Fruit fly (Drosophila melanogaster) whole organism, embryonic: ENCODE results near the gene CG13012.

Source experiments
- Bgb ChIP-seq: fragments of 200-800 bp; sonication (Bioruptor generic); IDR thresholded peaks from 2 replicates; pipeline ENCODE4 v1.3.6; 2022; ENCODE audit warnings: missing biosample characterization, missing genetic modification characterization; ENCODE audit not compliant: partially characterized antibody
- CG10366 ChIP-seq: fragments of 200-800 bp; sonication (Bioruptor generic); IDR thresholded peaks from 2 replicates; pipeline ENCODE4 v1.3.6; 2022; ENCODE audit warnings: missing biosample characterization, missing genetic modification characterization
- CG11695 ChIP-seq: fragments of 200-800 bp; sonication (Bioruptor generic); IDR thresholded peaks from 3 replicates; pipeline ENCODE4 v1.3.6; 2022; ENCODE audit warnings: missing biosample characterization, missing genetic modification characterization
- CG12071 ChIP-seq: fragments of 200-800 bp; sonication (Bioruptor generic); optimal IDR thresholded peaks from 3 replicates; lab custom pipeline; 2018; ENCODE audit warnings: missing biosample characterization, mild to moderate bottlenecking, missing genetic modification characterization
- CG13123 ChIP-seq: fragments of 200-800 bp; sonication (Bioruptor generic); optimal IDR thresholded peaks from 2 replicates; lab custom pipeline; 2016; ENCODE audit warnings: missing biosample characterization, missing genetic modification characterization
- CG14710 ChIP-seq: fragments of 200-800 bp; sonication (Bioruptor generic); optimal IDR thresholded peaks from 3 replicates; lab custom pipeline; 2019; ENCODE audit warnings: missing biosample characterization, mild to moderate bottlenecking, missing genetic modification characterization, moderate library complexity
- CG16813 ChIP-seq: fragments of 200-800 bp; sonication (Bioruptor generic); IDR thresholded peaks from 3 replicates; pipeline ENCODE4 v1.3.6; 2022; ENCODE audit warnings: missing biosample characterization, missing genetic modification characterization; ENCODE audit not compliant: partially characterized antibody
- CG18599 ChIP-seq: fragments of 200-800 bp; sonication (Bioruptor generic); optimal IDR thresholded peaks from 3 replicates; lab custom pipeline; 2017; ENCODE audit warnings: missing biosample characterization, missing genetic modification characterization, mild to moderate bottlenecking, moderate library complexity, missing genetic modification reagents
- CG18619 ChIP-seq: fragments of 200-800 bp; sonication (Bioruptor generic); optimal IDR thresholded peaks from 3 replicates; lab custom pipeline; 2017; ENCODE audit warnings: missing biosample characterization, mild to moderate bottlenecking, missing genetic modification characterization
- CG18764 ChIP-seq: fragments of 200-800 bp; sonication (Bioruptor generic); optimal IDR thresholded peaks from 3 replicates; lab custom pipeline; 2016; ENCODE audit warnings: missing biosample characterization, missing genetic modification characterization
- CG2120 ChIP-seq: fragments of 200-800 bp; sonication (Bioruptor generic); optimal IDR thresholded peaks from 3 replicates; lab custom pipeline; 2016; ENCODE audit warnings: missing biosample characterization, missing genetic modification characterization
- CG2678 ChIP-seq: fragments of 200-800 bp; sonication (Bioruptor generic); optimal IDR thresholded peaks from 3 replicates; lab custom pipeline; 2019; ENCODE audit warnings: missing biosample characterization, mild to moderate bottlenecking, missing genetic modification characterization, moderate library complexity
- CG31441 ChIP-seq: fragments of 200-800 bp; sonication (Bioruptor generic); IDR thresholded peaks from 2 replicates; pipeline ENCODE4 v1.3.6; 2022; ENCODE audit warnings: missing biosample characterization, missing genetic modification characterization
- CG3407 ChIP-seq: fragments of 200-800 bp; sonication (Bioruptor generic); optimal IDR thresholded peaks from 2 replicates; lab custom pipeline; 2018; ENCODE audit warnings: missing biosample characterization, mild to moderate bottlenecking, missing genetic modification characterization
- CG3847 ChIP-seq: fragments of 200-800 bp; sonication (Bioruptor generic); IDR thresholded peaks from 2 replicates; pipeline ENCODE4 v1.3.6; 2022; ENCODE audit warnings: missing biosample characterization, missing genetic modification characterization
- CG42726 ChIP-seq: fragments of 200-800 bp; sonication (Bioruptor generic); IDR thresholded peaks from 2 replicates; pipeline ENCODE4 v1.3.6; 2022; ENCODE audit warnings: missing biosample characterization, missing genetic modification characterization; ENCODE audit not compliant: partially characterized antibody
- CG4617 ChIP-seq: fragments of 200-800 bp; sonication (Bioruptor generic); optimal IDR thresholded peaks from 3 replicates; lab custom pipeline; 2016; ENCODE audit warnings: missing biosample characterization, missing genetic modification characterization, borderline replicate concordance
- CG6175 ChIP-seq: fragments of 200-800 bp; sonication (Bioruptor generic); IDR thresholded peaks from 3 replicates; pipeline ENCODE4 v1.3.6; 2022; ENCODE audit warnings: missing biosample characterization, missing genetic modification characterization
- CG6272 ChIP-seq: fragments of 200-800 bp; sonication (Bioruptor generic); IDR thresholded peaks from 2 replicates; pipeline ENCODE4 v1.3.6; 2022; ENCODE audit warnings: missing biosample characterization, missing genetic modification characterization
- CG9876 ChIP-seq: fragments of 200-800 bp; sonication (Bioruptor generic); optimal IDR thresholded peaks from 2 replicates; lab custom pipeline; 2016; ENCODE audit warnings: missing biosample characterization, missing genetic modification characterization
- Deaf1 ChIP-seq: fragments of 200-800 bp; optimal IDR thresholded peaks from 3 replicates; lab custom pipeline; 2019; ENCODE audit warnings: missing biosample characterization, mild to moderate bottlenecking, missing genetic modification characterization, moderate library complexity
- Dp ChIP-seq: fragments of 200-800 bp; sonication (Bioruptor generic); optimal IDR thresholded peaks from 2 replicates; lab custom pipeline; 2018; ENCODE audit warnings: missing biosample characterization, mild to moderate bottlenecking, missing genetic modification characterization, moderate library complexity
- Elba2 ChIP-seq: fragments of 200-800 bp; sonication (Bioruptor generic); optimal IDR thresholded peaks from 3 replicates; lab custom pipeline; 2016; ENCODE audit warnings: missing biosample characterization, missing genetic modification characterization
- Fer3 ChIP-seq: fragments of 200-800 bp; sonication (Bioruptor generic); optimal IDR thresholded peaks from 2 replicates; lab custom pipeline; 2018; ENCODE audit warnings: missing biosample characterization, mild to moderate bottlenecking, missing genetic modification characterization, moderate library complexity
- Gug ChIP-seq: fragments of 200-800 bp; sonication (Bioruptor generic); IDR thresholded peaks from 4 replicates; pipeline ENCODE4 v1.3.6; 2022; ENCODE audit warnings: missing biosample characterization, missing genetic modification characterization
- Myb ChIP-seq: fragments of 200-800 bp; sonication (Bioruptor generic); optimal IDR thresholded peaks from 2 replicates; lab custom pipeline; 2016; ENCODE audit warnings: missing biosample characterization, missing genetic modification characterization
- Scr ChIP-seq: fragments of 200-800 bp; sonication (Bioruptor generic); IDR thresholded peaks from 2 replicates; pipeline ENCODE4 v1.3.6; 2022; ENCODE audit warnings: missing biosample characterization, missing genetic modification characterization; ENCODE audit not compliant: partially characterized antibody
- Stat92E ChIP-seq, 3 experiments: fragments of >200 bp in 2 of 3; fragments of 200-800 bp in 1 of 3; sonication (Bioruptor generic) in 1 of 3; optimal IDR thresholded peaks; 2 replicates each; lab custom pipeline; 2017 to 2019; ENCODE audit warnings: missing biosample characterization in 3 of 3, missing genetic modification characterization in 3 of 3, mild to moderate bottlenecking in 1 of 3, moderate library complexity in 1 of 3
- abd-A ChIP-seq: fragments of 200-800 bp; sonication (Bioruptor generic); optimal IDR thresholded peaks from 3 replicates; lab custom pipeline; 2019; ENCODE audit warnings: missing biosample characterization, mild to moderate bottlenecking, missing genetic modification characterization, moderate library complexity
- bab2 ChIP-seq: fragments of 200-800 bp; sonication (Bioruptor generic); optimal IDR thresholded peaks from 2 replicates; lab custom pipeline; 2016; ENCODE audit warnings: missing biosample characterization, missing genetic modification characterization
- chinmo ChIP-seq: fragments of 200-800 bp; sonication (Bioruptor generic); IDR thresholded peaks from 4 replicates; pipeline ENCODE4 v1.3.6; 2022; ENCODE audit warnings: missing biosample characterization, missing genetic modification characterization; ENCODE audit not compliant: partially characterized antibody
- ci ChIP-seq: fragments of 200-800 bp; sonication (Bioruptor generic); IDR thresholded peaks from 3 replicates; pipeline ENCODE4 v1.3.6; 2022; ENCODE audit warnings: missing biosample characterization, missing genetic modification characterization
- ems ChIP-seq: fragments of 200-800 bp; sonication (Bioruptor generic); optimal IDR thresholded peaks from 3 replicates; lab custom pipeline; 2016; ENCODE audit warnings: missing biosample characterization, missing genetic modification characterization
- eve ChIP-seq, 2 experiments: fragments of >200 bp; optimal IDR thresholded peaks; 2 replicates each; lab custom pipeline; 2017; ENCODE audit warnings: missing biosample characterization in 2 of 2, missing genetic modification characterization in 2 of 2
- fd64A ChIP-seq: fragments of 200-800 bp; sonication (Bioruptor generic); optimal IDR thresholded peaks from 3 replicates; lab custom pipeline; 2018; ENCODE audit warnings: missing biosample characterization, mild to moderate bottlenecking, missing genetic modification characterization
- gcm2 ChIP-seq: fragments of 200-800 bp; sonication (Bioruptor generic); optimal IDR thresholded peaks from 2 replicates; lab custom pipeline; 2016; ENCODE audit warnings: missing biosample characterization, missing genetic modification characterization
- grn ChIP-seq: fragments of 200-800 bp; sonication (Bioruptor generic); optimal IDR thresholded peaks from 3 replicates; lab custom pipeline; 2017; ENCODE audit warnings: missing biosample characterization, missing genetic modification characterization
- hkb ChIP-seq, 2 experiments: fragments of 200-800 bp in 1 of 2; fragments of >200 bp in 1 of 2; sonication (Bioruptor generic) in 1 of 2; IDR thresholded peaks in 1 of 2; optimal IDR thresholded peaks in 1 of 2; 2 replicates each; pipeline versions ENCODE4 v1.3.6 to Lab custom; 2017 to 2022; ENCODE audit warnings: missing biosample characterization in 1 of 2, missing genetic modification characterization in 1 of 2
- kni ChIP-seq: fragments of 200-800 bp; sonication (Bioruptor generic); optimal IDR thresholded peaks from 3 replicates; lab custom pipeline; 2017; ENCODE audit warnings: mild to moderate bottlenecking, missing biosample characterization, missing genetic modification reagents, missing genetic modification characterization
- lbe ChIP-seq: fragments of 200-800 bp; sonication (Bioruptor generic); optimal IDR thresholded peaks from 2 replicates; lab custom pipeline; 2016; ENCODE audit warnings: missing biosample characterization, mild to moderate bottlenecking, missing genetic modification characterization
- mam ChIP-seq: fragments of 200-800 bp; sonication (Bioruptor generic); optimal IDR thresholded peaks from 3 replicates; lab custom pipeline; 2016; ENCODE audit warnings: missing biosample characterization, missing genetic modification characterization
- nerfin-1 ChIP-seq: fragments of 200-800 bp; sonication (Bioruptor generic); optimal IDR thresholded peaks from 3 replicates; lab custom pipeline; 2019; ENCODE audit warnings: missing biosample characterization, mild to moderate bottlenecking, missing genetic modification characterization, moderate library complexity
- pfk ChIP-seq: fragments of 200-800 bp; sonication (Bioruptor generic); optimal IDR thresholded peaks from 2 replicates; lab custom pipeline; 2018; ENCODE audit warnings: missing biosample characterization, mild to moderate bottlenecking, missing genetic modification characterization, moderate library complexity
- schlank ChIP-seq: fragments of 200-800 bp; sonication (Bioruptor generic); optimal IDR thresholded peaks from 2 replicates; lab custom pipeline; 2018; ENCODE audit warnings: missing biosample characterization, mild to moderate bottlenecking, missing genetic modification characterization
- sqz ChIP-seq: fragments of 200-800 bp; sonication (Bioruptor generic); optimal IDR thresholded peaks from 3 replicates; lab custom pipeline; 2018; ENCODE audit warnings: missing biosample characterization, mild to moderate bottlenecking, missing genetic modification characterization
- tin ChIP-seq: fragments of 200-800 bp; sonication (Bioruptor generic); optimal IDR thresholded peaks from 3 replicates; lab custom pipeline; 2016; ENCODE audit warnings: missing biosample characterization, missing genetic modification characterization
- wdn ChIP-seq: fragments of 200-800 bp; sonication (Bioruptor generic); IDR thresholded peaks from 2 replicates; pipeline ENCODE4 v1.3.6; 2022; ENCODE audit warnings: missing biosample characterization, missing genetic modification characterization
- z ChIP-seq: fragments of 200-800 bp; sonication (Bioruptor generic); IDR thresholded peaks from 3 replicates; pipeline ENCODE4 v1.3.6; 2022; ENCODE audit warnings: missing biosample characterization, missing genetic modification characterization
- zen2 ChIP-seq: fragments of 200-800 bp; sonication (Bioruptor generic); IDR thresholded peaks from 3 replicates; pipeline ENCODE4 v1.3.6; 2022; ENCODE audit warnings: missing biosample characterization, missing genetic modification characterization; ENCODE audit not compliant: partially characterized antibody
- zfh1 ChIP-seq: fragments of 200-800 bp; sonication (Bioruptor generic); IDR thresholded peaks from 3 replicates; pipeline ENCODE4 v1.3.6; 2022; ENCODE audit warnings: missing biosample characterization, missing genetic modification characterization

The CG13012 gene

DNA sequence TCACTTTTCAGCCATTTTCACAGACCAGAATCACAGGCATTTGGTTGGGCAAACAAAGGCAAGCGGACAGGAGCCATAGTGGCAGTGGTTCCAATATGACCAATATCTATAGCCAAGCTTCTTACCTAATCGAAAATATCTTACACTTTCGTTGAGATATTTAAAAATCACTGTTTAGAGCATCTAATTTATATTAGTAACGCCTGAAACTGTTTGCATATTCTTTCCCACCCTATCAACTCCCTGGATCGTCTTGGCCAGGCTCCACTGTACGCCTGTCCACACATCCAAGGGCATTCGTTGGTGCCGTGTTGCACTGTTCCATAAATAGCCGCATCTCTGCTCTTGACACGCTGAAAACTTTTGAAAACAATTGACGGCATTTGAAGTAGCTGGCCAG is 13.9 kb upstream of the CG13012 start (continued):
- TF ChIP-seq CG18764 (GFP tag; lab: Kevin White, UChicago) (no peak), CG3847 (GFP tag; lab: Robert Waterston, UW) (no peak), abd-A (no peak), CG42726 (GFP tag; lab: Robert Waterston, UW) (no peak), tin (GFP tag; lab: Kevin White, UChicago) (no peak), CG4617 (GFP tag; lab: Kevin White, UChicago) (no peak), Fer3 (tag; lab: Kevin White, UChicago) (no peak), Deaf1 (tag; lab: Kevin White, UChicago) (no peak), wdn (no peak), pfk (GFP tag; lab: Kevin White, UChicago) (no peak), eve (GFP tag; optimal IDR thresholded peaks at IDR 0.05; lab: Kevin White, UChicago) (no peak), ci (GFP tag; lab: Robert Waterston, UW) (peak; percentile 57; the same call in 1 of the 3 replicates), CG16813 (no peak), kni (no peak), Gug (GFP tag; lab: Robert Waterston, UW) (peak; percentile 52; the same call in 2 of the 4 replicates), bab2 (GFP tag; lab: Kevin White, UChicago) (no peak), CG6272 (GFP tag; lab: Robert Waterston, UW) (no peak), Bgb (GFP tag; lab: Robert Waterston, UW) (no peak), CG18599 (GFP tag; lab: Kevin White, UChicago) (no peak), Stat92E (GFP tag; optimal IDR thresholded peaks at IDR 0.05; lab: Kevin White, UChicago) (no peak), CG3407 (GFP tag; lab: Kevin White, UChicago) (no peak), CG9876 (GFP tag; lab: Kevin White, UChicago) (no peak), chinmo (GFP tag; lab: Robert Waterston, UW) (no peak), hkb (optimal IDR thresholded peaks at IDR 0.05; lab: Kevin White, UChicago) (no peak), hkb (GFP tag; IDR thresholded peaks at IDR 0.05; lab: Robert Waterston, UW) (0 out of 2 replicates have a peak, but pooled peaks have one; percentile 9), CG13123 (GFP tag; lab: Kevin White, UChicago) (no peak), gcm2 (no peak), Scr (no peak), grn (GFP tag; lab: Kevin White, UChicago) (no peak), sqz (no peak), CG11695 (GFP tag; lab: Robert Waterston, UW) (no peak), schlank (no peak), CG31441 (peak; percentile 13; the same call in 1 of the 2 replicates), CG6175 (GFP tag; lab: Robert Waterston, UW) (no peak), Elba2 (no peak), nerfin-1 (tag; lab: Kevin White, UChicago) (peak; percentile 11), mam (GFP tag; lab: Kevin White, UChicago) (no peak), ems (no peak), z (GFP tag; lab: Robert Waterston, UW) (no peak), CG18619 (GFP tag; lab: Kevin White, UChicago) (no peak), CG2678 (tag; lab: Kevin White, UChicago) (peak; percentile 23), CG10366 (GFP tag; lab: Robert Waterston, UW) (peak; percentile 42), zen2 (GFP tag; lab: Robert Waterston, UW) (no peak), fd64A (GFP tag; lab: Kevin White, UChicago) (no peak), Myb (GFP tag; lab: Kevin White, UChicago) (no peak), Dp (GFP tag; lab: Kevin White, UChicago) (no peak), CG14710 (no peak), CG12071 (GFP tag; lab: Kevin White, UChicago) (no peak), CG2120 (no peak), lbe (GFP tag; lab: Kevin White, UChicago) (no peak), zfh1 (GFP tag; lab: Robert Waterston, UW) (peak; percentile 41; the same call in 1 of the 3 replicates)
